Fruit fly (Drosophila melanogaster) whole organism, embryonic: ENCODE data around the gene fok.

ENCODE experiments used
- Adf1 ChIP-seq: fragments of 200-800 bp; sonication (Bioruptor generic); IDR thresholded peaks from 2 replicates; pipeline ENCODE4 v1.3.6; 2022; ENCODE audit warnings: missing biosample characterization, missing genetic modification characterization
- B-H1 ChIP-seq: fragments of 200-800 bp; sonication (Bioruptor generic); IDR thresholded peaks from 3 replicates; pipeline ENCODE4 v1.3.6; 2022; ENCODE audit warnings: missing biosample characterization, missing genetic modification characterization
- B-H2 ChIP-seq: fragments of 200-800 bp; sonication (Bioruptor generic); optimal IDR thresholded peaks from 2 replicates; lab custom pipeline; 2018; ENCODE audit warnings: missing biosample characterization, mild to moderate bottlenecking, missing genetic modification characterization
- BEAF-32 ChIP-seq: fragments of 200-800 bp; sonication (Bioruptor generic); optimal IDR thresholded peaks from 3 replicates; lab custom pipeline; 2017; ENCODE audit warnings: missing biosample characterization, missing genetic modification characterization, mild to moderate bottlenecking, moderate library complexity, missing genetic modification reagents
- CG1024 ChIP-seq: fragments of 200-800 bp; sonication (Bioruptor generic); IDR thresholded peaks from 2 replicates; pipeline ENCODE4 v1.3.6; 2022; ENCODE audit warnings: missing biosample characterization, missing genetic modification characterization
- CG10654 ChIP-seq: fragments of 200-800 bp; sonication (Bioruptor generic); optimal IDR thresholded peaks from 2 replicates; lab custom pipeline; 2016; ENCODE audit warnings: missing biosample characterization, missing genetic modification characterization
- CG10979 ChIP-seq: fragments of 200-800 bp; sonication (Bioruptor generic); optimal IDR thresholded peaks from 2 replicates; lab custom pipeline; 2018; ENCODE audit warnings: missing biosample characterization, mild to moderate bottlenecking, missing genetic modification characterization, moderate library complexity
- CG12104 ChIP-seq: fragments of 200-800 bp; sonication (Bioruptor generic); optimal IDR thresholded peaks from 3 replicates; lab custom pipeline; 2016; ENCODE audit warnings: missing biosample characterization, missing genetic modification characterization
- CG13775 ChIP-seq: fragments of 200-800 bp; sonication (Bioruptor generic); optimal IDR thresholded peaks from 3 replicates; lab custom pipeline; 2017; ENCODE audit warnings: missing biosample characterization, mild to moderate bottlenecking, missing genetic modification characterization
- CG13894 ChIP-seq: fragments of 200-800 bp; sonication (Bioruptor generic); optimal IDR thresholded peaks from 3 replicates; lab custom pipeline; 2018; ENCODE audit warnings: missing biosample characterization, mild to moderate bottlenecking, missing genetic modification characterization, moderate library complexity
- CG14710 ChIP-seq: fragments of 200-800 bp; sonication (Bioruptor generic); optimal IDR thresholded peaks from 3 replicates; lab custom pipeline; 2019; ENCODE audit warnings: missing biosample characterization, mild to moderate bottlenecking, missing genetic modification characterization, moderate library complexity
- CG15011 ChIP-seq: fragments of 200-800 bp; sonication (Bioruptor generic); optimal IDR thresholded peaks from 3 replicates; lab custom pipeline; 2018; ENCODE audit warnings: missing biosample characterization, mild to moderate bottlenecking, missing genetic modification characterization
- CG1603 ChIP-seq: fragments of 200-800 bp; sonication (Bioruptor generic); optimal IDR thresholded peaks from 2 replicates; lab custom pipeline; 2019; ENCODE audit warnings: missing biosample characterization, mild to moderate bottlenecking, missing genetic modification characterization, moderate library complexity
- CG17802 ChIP-seq: fragments of 200-800 bp; sonication (Bioruptor generic); optimal IDR thresholded peaks from 2 replicates; lab custom pipeline; 2018; ENCODE audit warnings: missing biosample characterization, mild to moderate bottlenecking, missing genetic modification characterization, moderate library complexity
- CG31365 ChIP-seq: fragments of 200-800 bp; sonication (Bioruptor generic); optimal IDR thresholded peaks from 2 replicates; lab custom pipeline; 2018; ENCODE audit warnings: missing biosample characterization, mild to moderate bottlenecking, missing genetic modification characterization
- CG31388 ChIP-seq: fragments of 200-800 bp; sonication (Bioruptor generic); optimal IDR thresholded peaks from 2 replicates; lab custom pipeline; 2016; ENCODE audit warnings: missing biosample characterization, missing genetic modification characterization
- CG32767 ChIP-seq: fragments of 200-800 bp; sonication (Bioruptor generic); IDR thresholded peaks from 2 replicates; pipeline ENCODE4 v1.3.6; 2022; ENCODE audit warnings: missing biosample characterization, missing genetic modification characterization
- CG32772 ChIP-seq: fragments of 200-800 bp; sonication (Bioruptor generic); IDR thresholded peaks from 2 replicates; pipeline ENCODE4 v1.3.6; 2022; ENCODE audit warnings: missing biosample characterization, missing genetic modification characterization
- CG34376 ChIP-seq: fragments of 200-800 bp; sonication (Bioruptor generic); optimal IDR thresholded peaks from 2 replicates; lab custom pipeline; 2018; ENCODE audit warnings: missing biosample characterization, mild to moderate bottlenecking, missing genetic modification characterization
- CG42726 ChIP-seq: fragments of 200-800 bp; sonication (Bioruptor generic); IDR thresholded peaks from 2 replicates; pipeline ENCODE4 v1.3.6; 2022; ENCODE audit warnings: missing biosample characterization, missing genetic modification characterization; ENCODE audit not compliant: partially characterized antibody
- CG4707 ChIP-seq: fragments of 200-800 bp; sonication (Bioruptor generic); optimal IDR thresholded peaks from 2 replicates; lab custom pipeline; 2018; ENCODE audit warnings: missing biosample characterization, mild to moderate bottlenecking, missing genetic modification characterization, moderate library complexity
- CG6175 ChIP-seq: fragments of 200-800 bp; sonication (Bioruptor generic); IDR thresholded peaks from 3 replicates; pipeline ENCODE4 v1.3.6; 2022; ENCODE audit warnings: missing biosample characterization, missing genetic modification characterization
- CG6854 ChIP-seq: fragments of 200-800 bp; sonication (Bioruptor generic); optimal IDR thresholded peaks from 3 replicates; lab custom pipeline; 2017; ENCODE audit warnings: missing biosample characterization, mild to moderate bottlenecking, missing genetic modification characterization
- CG9437 ChIP-seq: fragments of 200-800 bp; sonication (Bioruptor generic); optimal IDR thresholded peaks from 2 replicates; lab custom pipeline; 2018; ENCODE audit warnings: missing biosample characterization, mild to moderate bottlenecking, missing genetic modification characterization
- CTCF ChIP-seq: fragments of 200-800 bp; sonication (Bioruptor generic); optimal IDR thresholded peaks from 2 replicates; lab custom pipeline; 2017; ENCODE audit warnings: missing biosample characterization, mild to moderate bottlenecking, missing genetic modification characterization, moderate library complexity
- Doc2 ChIP-seq: fragments of 200-800 bp; sonication (Bioruptor generic); IDR thresholded peaks from 2 replicates; pipeline ENCODE4 v1.3.6; 2022; ENCODE audit warnings: missing biosample characterization, missing genetic modification characterization
- Hmx ChIP-seq: fragments of 200-800 bp; sonication (Bioruptor generic); optimal IDR thresholded peaks from 2 replicates; lab custom pipeline; 2016; ENCODE audit warnings: missing biosample characterization, missing genetic modification characterization
- Kr ChIP-seq: fragments of 200-800 bp; sonication (Bioruptor generic); optimal IDR thresholded peaks from 2 replicates; lab custom pipeline; 2017; ENCODE audit warnings: missing biosample characterization, mild to moderate bottlenecking, missing genetic modification characterization
- Lhr ChIP-seq: fragments of 200-800 bp; sonication (Bioruptor generic); optimal IDR thresholded peaks from 3 replicates; lab custom pipeline; 2017; ENCODE audit warnings: mild to moderate bottlenecking, missing biosample characterization, missing genetic modification reagents, missing genetic modification characterization
- Lim3 ChIP-seq: fragments of 200-800 bp; sonication (Bioruptor generic); IDR thresholded peaks from 2 replicates; pipeline ENCODE4 v1.3.6; 2022; ENCODE audit warnings: missing biosample characterization, missing genetic modification characterization
- Meics ChIP-seq: fragments of 200-800 bp; sonication (Bioruptor generic); optimal IDR thresholded peaks from 2 replicates; lab custom pipeline; 2017; ENCODE audit warnings: missing biosample characterization, mild to moderate bottlenecking, missing genetic modification characterization
- NC2α ChIP-seq: fragments of 200-800 bp; sonication (Bioruptor generic); optimal IDR thresholded peaks from 2 replicates; lab custom pipeline; 2016; ENCODE audit warnings: missing biosample characterization, missing genetic modification characterization
- Neu2 ChIP-seq: fragments of 200-800 bp; sonication (Bioruptor generic); optimal IDR thresholded peaks from 3 replicates; lab custom pipeline; 2016; ENCODE audit warnings: missing biosample characterization, missing genetic modification characterization, borderline replicate concordance
- Nf-YB ChIP-seq: fragments of 200-800 bp; sonication (Bioruptor generic); optimal IDR thresholded peaks from 3 replicates; lab custom pipeline; 2019; ENCODE audit warnings: missing biosample characterization, mild to moderate bottlenecking, missing genetic modification characterization, moderate library complexity
- Oli ChIP-seq: fragments of 200-800 bp; sonication (Bioruptor generic); optimal IDR thresholded peaks from 2 replicates; lab custom pipeline; 2018; ENCODE audit warnings: missing biosample characterization, mild to moderate bottlenecking, missing genetic modification characterization, moderate library complexity
- Optix ChIP-seq: fragments of 200-800 bp; sonication (Bioruptor generic); IDR thresholded peaks from 3 replicates; pipeline ENCODE4 v1.3.6; 2022; ENCODE audit warnings: missing biosample characterization, missing genetic modification characterization
- Rx ChIP-seq: fragments of 200-800 bp; sonication (Bioruptor generic); IDR thresholded peaks from 2 replicates; pipeline ENCODE4 v1.3.6; 2022; ENCODE audit warnings: missing biosample characterization, missing genetic modification characterization
- Sry-β ChIP-seq: fragments of 200-800 bp; sonication (Bioruptor generic); optimal IDR thresholded peaks from 2 replicates; lab custom pipeline; 2018; ENCODE audit warnings: missing biosample characterization, mild to moderate bottlenecking, missing genetic modification characterization, moderate library complexity
- Xrp1 ChIP-seq: fragments of 200-800 bp; sonication (Bioruptor generic); IDR thresholded peaks from 2 replicates; pipeline ENCODE4 v1.3.6; 2022; ENCODE audit warnings: missing biosample characterization, missing genetic modification characterization
- YL-1 ChIP-seq: fragments of 200-800 bp; sonication (Bioruptor generic); optimal IDR thresholded peaks from 3 replicates; lab custom pipeline; 2017; ENCODE audit warnings: missing biosample characterization, mild to moderate bottlenecking, missing genetic modification characterization
- dm ChIP-seq: fragments of 200-800 bp; sonication (Bioruptor generic); optimal IDR thresholded peaks from 3 replicates; lab custom pipeline; 2016; ENCODE audit warnings: missing biosample characterization, missing genetic modification characterization
- ftz-f1 ChIP-seq: fragments of 200-800 bp; sonication (Bioruptor generic); optimal IDR thresholded peaks from 2 replicates; lab custom pipeline; 2016; ENCODE audit warnings: missing biosample characterization, missing genetic modification characterization
- gfzf ChIP-seq: fragments of 200-800 bp; sonication (Bioruptor generic); optimal IDR thresholded peaks from 2 replicates; lab custom pipeline; 2016; ENCODE audit warnings: missing biosample characterization, mild to moderate bottlenecking, missing genetic modification characterization, moderate library complexity
- grau ChIP-seq: fragments of 200-800 bp; optimal IDR thresholded peaks from 3 replicates; lab custom pipeline; 2019; ENCODE audit warnings: missing biosample characterization, mild to moderate bottlenecking, missing genetic modification characterization, moderate library complexity
- jing ChIP-seq: fragments of 200-800 bp; sonication (Bioruptor generic); optimal IDR thresholded peaks from 2 replicates; lab custom pipeline; 2018; ENCODE audit warnings: missing biosample characterization, mild to moderate bottlenecking, missing genetic modification characterization
- jumu ChIP-seq: fragments of 200-800 bp; sonication (Bioruptor generic); optimal IDR thresholded peaks from 3 replicates; lab custom pipeline; 2016; ENCODE audit warnings: missing biosample characterization, missing genetic modification characterization
- mam ChIP-seq: fragments of 200-800 bp; sonication (Bioruptor generic); optimal IDR thresholded peaks from 3 replicates; lab custom pipeline; 2016; ENCODE audit warnings: missing biosample characterization, missing genetic modification characterization
- phol ChIP-seq: fragments of 200-800 bp; sonication (Bioruptor generic); optimal IDR thresholded peaks from 3 replicates; lab custom pipeline; 2018; ENCODE audit warnings: missing biosample characterization, mild to moderate bottlenecking, missing genetic modification characterization, moderate library complexity
- z ChIP-seq: fragments of 200-800 bp; sonication (Bioruptor generic); IDR thresholded peaks from 3 replicates; pipeline ENCODE4 v1.3.6; 2022; ENCODE audit warnings: missing biosample characterization, missing genetic modification characterization
- zfh1 ChIP-seq: fragments of 200-800 bp; sonication (Bioruptor generic); IDR thresholded peaks from 3 replicates; pipeline ENCODE4 v1.3.6; 2022; ENCODE audit warnings: missing biosample characterization, missing genetic modification characterization
- zfh2 ChIP-seq: fragments of 200-800 bp; sonication (Bioruptor generic); optimal IDR thresholded peaks from 2 replicates; lab custom pipeline; 2016; ENCODE audit warnings: missing biosample characterization, missing genetic modification characterization

The fok gene

DNA sequence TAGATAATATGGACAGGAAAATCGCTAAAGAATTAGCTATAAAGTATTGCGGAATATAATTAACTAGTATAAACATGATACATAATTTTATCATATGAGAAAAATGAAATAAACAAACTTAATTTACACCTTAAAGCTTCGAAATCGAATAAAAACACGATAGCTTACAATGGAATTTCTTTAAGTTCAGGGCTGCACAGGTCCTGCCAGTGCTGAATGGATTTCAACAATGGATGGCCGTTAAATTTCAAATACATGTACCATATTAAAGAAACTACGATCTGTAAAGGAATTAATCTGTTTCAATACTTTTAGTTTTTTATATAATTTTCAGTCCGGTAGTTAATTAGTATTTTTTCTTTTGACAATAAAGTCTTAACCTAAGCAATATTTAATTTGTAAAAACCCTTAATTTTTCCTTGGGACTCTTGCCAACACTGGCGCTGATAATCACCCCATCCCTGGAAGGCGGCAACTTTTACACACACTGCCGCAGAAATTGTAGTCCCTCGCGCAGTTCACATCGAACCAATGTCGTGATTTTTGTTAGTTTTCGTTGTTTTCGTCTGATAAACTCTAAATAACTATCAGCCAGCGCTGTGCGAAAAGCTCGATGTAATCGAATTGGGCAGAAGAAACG, 23.7 kb downstream of the fok start, which contains the start of the genes barr and lok (continued):
- TF ChIP-seq Doc2 (GFP tag; lab: Robert Waterston, UW), result no peak
- peak; percentile 67 for TF ChIP-seq zfh2
- TF ChIP-seq Lhr (GFP tag; lab: Kevin White, UChicago), result peak; percentile 49
- TF ChIP-seq CG34376, result no peak
- no peak for TF ChIP-seq CG13894 (tag; lab: Kevin White, UChicago)
- TF ChIP-seq CG15011, result peak; percentile 3
- TF ChIP-seq Neu2 (GFP tag; lab: Kevin White, UChicago), result peak; percentile 1
- no peak for TF ChIP-seq CG4707 (GFP tag; lab: Kevin White, UChicago)
- TF ChIP-seq CG6175 (GFP tag; lab: Robert Waterston, UW), result no peak
- TF ChIP-seq NC2α (GFP tag; lab: Kevin White, UChicago), result no peak
- TF ChIP-seq CG13775 (GFP tag; lab: Kevin White, UChicago), result peak; percentile 71
- no peak for TF ChIP-seq CG6854 (GFP tag; lab: Kevin White, UChicago)
- TF ChIP-seq z (GFP tag; lab: Robert Waterston, UW), result no peak
- TF ChIP-seq CTCF (GFP tag; lab: Kevin White, UChicago), result no peak
- no peak for TF ChIP-seq B-H2 (GFP tag; lab: Kevin White, UChicago)
- TF ChIP-seq ftz-f1 (GFP tag; lab: Kevin White, UChicago), result no peak
- TF ChIP-seq Lim3 (GFP tag; lab: Robert Waterston, UW), result no peak
- peak; percentile 42 for TF ChIP-seq Meics (GFP tag; lab: Kevin White, UChicago)
- no peak for TF ChIP-seq dm
- TF ChIP-seq B-H1 (GFP tag; lab: Robert Waterston, UW), result no peak
- peak; percentile 61 for TF ChIP-seq CG9437 (GFP tag; lab: Kevin White, UChicago)
- TF ChIP-seq CG10979 (tag; lab: Kevin White, UChicago), result peak; percentile 17
- no peak for TF ChIP-seq CG42726
- TF ChIP-seq CG1024, result no peak
- peak; percentile 60 for TF ChIP-seq grau (tag; lab: Kevin White, UChicago)
- peak; percentile 16 for TF ChIP-seq Hmx (GFP tag; lab: Kevin White, UChicago)
- no peak for TF ChIP-seq Rx
- peak; percentile 95 for TF ChIP-seq Sry-β
- TF ChIP-seq CG31388 (GFP tag; lab: Kevin White, UChicago), result peak; percentile 12
- TF ChIP-seq CG17802 (tag; lab: Kevin White, UChicago), result peak; percentile 3
- TF ChIP-seq BEAF-32 (GFP tag; lab: Kevin White, UChicago), result peak; percentile 43
- no peak for TF ChIP-seq CG31365 (tag; lab: Kevin White, UChicago)
- TF ChIP-seq CG1603 (tag; lab: Kevin White, UChicago), result peak; percentile 17
- peak; percentile 81 for TF ChIP-seq phol (tag; lab: Kevin White, UChicago)
- TF ChIP-seq Nf-YB, result no peak
- TF ChIP-seq Oli (tag; lab: Kevin White, UChicago), result peak; percentile 46
- no peak for TF ChIP-seq Kr
- TF ChIP-seq jing, result no peak
- no peak for TF ChIP-seq Optix (GFP tag; lab: Robert Waterston, UW)
- peak; percentile 28; the same call in 1 of the 3 replicates for TF ChIP-seq zfh1 (GFP tag; lab: Robert Waterston, UW)
- peak; percentile 55 for TF ChIP-seq CG12104 (GFP tag; lab: Kevin White, UChicago)
- peak; percentile 21 for TF ChIP-seq gfzf
- TF ChIP-seq CG10654, result peak; percentile 27
- no peak for TF ChIP-seq CG32767 (GFP tag; lab: Robert Waterston, UW)
- peak; percentile 63 for TF ChIP-seq jumu (GFP tag; lab: Kevin White, UChicago)
- peak; percentile 78 for TF ChIP-seq CG14710 (tag; lab: Kevin White, UChicago)
- peak; percentile 72 for TF ChIP-seq mam
- no peak for TF ChIP-seq Adf1
- TF ChIP-seq CG32772, result 0 out of 2 replicates have a peak, but pooled peaks have one; percentile 6
- peak; percentile 49 for TF ChIP-seq YL-1
- TF ChIP-seq Xrp1 (GFP tag; lab: Robert Waterston, UW), result peak; percentile 23; the same call in 1 of the 2 replicates
